Fruit fly (Drosophila melanogaster): ENCODE data around the gene Ugalt.

DNA sequence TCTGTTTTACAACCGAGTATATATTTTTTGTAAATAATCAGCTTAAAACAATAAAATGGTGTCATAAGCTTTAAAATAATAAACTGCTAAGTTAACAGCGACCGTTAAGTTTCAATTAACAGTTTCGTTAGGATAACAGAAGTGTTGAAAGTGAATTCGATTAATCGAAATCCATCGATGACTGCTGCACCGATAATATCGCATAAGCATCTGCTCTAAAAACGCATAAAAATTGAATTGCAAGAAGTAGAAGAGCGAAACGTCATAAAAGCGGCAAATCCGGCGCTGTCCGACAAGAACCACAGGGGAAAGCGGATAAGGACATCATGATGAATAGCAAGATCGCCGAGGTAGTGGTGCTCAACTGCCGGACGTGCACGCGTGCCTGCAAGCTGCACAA, 23.9 kb upstream of the Ugalt start, which contains the start of gene dwg:
- TF ChIP-seq h (optimal IDR thresholded peaks at IDR 0.05) (no peak), ttk (optimal IDR thresholded peaks at IDR 0.05) (no peak), Myc (optimal IDR thresholded peaks at IDR 0.05) (no peak), psq (optimal IDR thresholded peaks at IDR 0.05) (no peak), Sin3A (optimal IDR thresholded peaks at IDR 0.05) (no peak)

Data from Kc167 (cell line).